Worm (Caenorhabditis elegans): ENCODE measurements around the gene F14D7.8.
"Not testable (repeated sequence)": the region's sequence is repeated elsewhere in the genome, so short reads cannot be mapped to it uniquely, and the experiment has no call there.

The F14D7.8 gene

DNA sequence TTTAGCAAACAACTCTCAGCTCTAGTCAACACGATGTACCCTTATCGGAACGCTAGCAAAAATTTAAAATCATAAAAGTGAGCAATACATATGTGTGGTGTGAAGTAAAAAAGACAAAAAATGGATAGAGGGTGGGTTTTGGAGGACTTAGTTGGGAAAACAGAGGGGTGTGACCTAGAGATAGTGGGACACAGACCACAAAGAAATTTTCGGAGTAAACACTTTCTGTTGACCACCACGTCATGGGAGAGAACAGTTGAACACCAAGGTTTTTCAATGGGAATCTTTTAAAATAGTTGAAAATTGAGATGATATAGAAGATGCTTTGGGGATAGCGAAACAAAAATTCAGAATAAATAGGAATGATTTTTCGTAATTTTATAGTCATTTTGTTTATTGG is 4.6 kb upstream of the F14D7.8 start:
- TF ChIP-seq unc-130 (GFP tag; optimal IDR thresholded peaks at IDR 0.05): no peak
- no peak for TF ChIP-seq dpff-1 (tag; optimal IDR thresholded peaks at IDR 0.05)
- no peak for TF ChIP-seq pbrm-1 (GFP tag; IDR thresholded peaks at IDR 0.05)
- TF ChIP-seq Y79H2A.3 (GFP tag; conservative IDR thresholded peaks at IDR 0.05): no peak
- no peak for TF ChIP-seq egrh-3 (GFP tag; IDR thresholded peaks at IDR 0.05)
- TF ChIP-seq egl-18 (GFP tag; IDR thresholded peaks at IDR 0.05): no peak
- TF ChIP-seq F37B4.10 (GFP tag; IDR thresholded peaks at IDR 0.05): no peak
- no peak for TF ChIP-seq him-1 (tag; optimal IDR thresholded peaks at IDR 0.05)
- TF ChIP-seq K11D2.4 (GFP tag; IDR thresholded peaks at IDR 0.05): no peak
- TF ChIP-seq lag-1 (GFP tag; IDR thresholded peaks at IDR 0.05): no peak
- no peak for TF ChIP-seq bed-1 (GFP tag; IDR thresholded peaks at IDR 0.05)
- no peak for TF ChIP-seq akir-1 (GFP tag; optimal IDR thresholded peaks at IDR 0.05)

DNA sequence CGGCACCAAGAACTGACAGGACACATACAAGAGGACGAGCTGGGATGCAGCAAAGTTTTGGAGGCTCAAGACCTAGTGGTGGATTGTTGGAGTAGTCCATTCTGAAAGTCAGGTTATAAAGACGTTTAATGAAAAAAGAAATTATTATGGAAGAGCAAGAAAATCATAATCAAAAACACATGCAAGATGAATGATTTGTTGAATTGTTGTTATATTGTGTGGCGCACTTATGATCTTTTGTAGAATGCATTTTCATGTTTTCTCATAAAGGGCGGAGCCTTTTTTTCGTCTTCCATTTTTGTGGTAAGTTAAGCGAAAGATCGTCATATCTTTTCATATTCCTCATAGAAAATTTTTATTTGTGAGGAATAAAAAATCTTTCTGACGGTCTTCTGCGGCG is 3.9 kb upstream of the F14D7.8 start, which contains the start of gene F47B8.2:
F47B8.2 (minus strand) TSS at position 101 of the 400 bp plus-strand sequence.
- TF ChIP-seq pha-4 (tag; optimal IDR thresholded peaks at IDR 0.05) (no peak), C17E4.6 (GFP tag; IDR thresholded peaks at IDR 0.05) (no peak), F37B4.10 (GFP tag; IDR thresholded peaks at IDR 0.05) (no peak), rcor-1 (GFP tag; IDR thresholded peaks at IDR 0.05) (no peak), aptf-2 (GFP tag; conservative IDR thresholded peaks at IDR 0.05) (no peak), Y67H2A.10 (GFP tag; conservative IDR thresholded peaks at IDR 0.05) (no peak), xnd-1 (tag; optimal IDR thresholded peaks at IDR 0.05) (no peak)

DNA sequence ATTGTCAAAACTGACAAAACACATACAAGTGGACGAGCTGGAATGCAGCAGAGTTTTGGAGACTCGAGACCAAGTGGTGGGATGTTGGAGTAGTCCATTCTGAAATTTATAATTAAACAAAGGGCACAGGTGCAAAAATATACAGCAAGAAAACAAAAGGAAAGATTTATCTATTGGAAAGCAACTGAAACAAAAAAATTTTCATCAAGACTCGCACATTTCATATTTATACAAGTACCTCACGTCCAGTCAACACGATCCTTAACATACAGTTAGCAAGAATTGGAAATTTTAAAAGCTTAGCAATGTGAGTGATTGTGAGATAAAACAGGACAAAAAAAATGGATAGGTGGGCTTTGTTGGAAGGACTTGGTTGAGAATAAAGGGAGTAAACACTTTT is 1.6 kb upstream of the F14D7.8 start, which contains the start of gene F47B8.1:
F47B8.1 (minus strand) TSS at position 101 of the 400 bp plus-strand sequence.
- TF ChIP-seq B0336.3 (GFP tag; IDR thresholded peaks at IDR 0.05) (no peak), F57C9.4 (tag; optimal IDR thresholded peaks at IDR 0.05) (no peak), madf-10 (tag; optimal IDR thresholded peaks at IDR 0.05) (no peak), ama-1 (optimal IDR thresholded peaks at IDR 0.05) (no peak), ama-1 (GFP tag; optimal IDR thresholded peaks at IDR 0.05) (no peak), cebp-2 (GFP tag; IDR thresholded peaks at IDR 0.05) (no peak), egl-18 (GFP tag; IDR thresholded peaks at IDR 0.05) (no peak), ztf-6 (GFP tag; IDR thresholded peaks at IDR 0.05) (no peak), let-526 (GFP tag; IDR thresholded peaks at IDR 0.05) (no peak), mcd-1 (GFP tag; IDR thresholded peaks at IDR 0.05) (no peak), lir-1 (GFP tag; conservative IDR thresholded peaks at IDR 0.05) (no peak)

DNA sequence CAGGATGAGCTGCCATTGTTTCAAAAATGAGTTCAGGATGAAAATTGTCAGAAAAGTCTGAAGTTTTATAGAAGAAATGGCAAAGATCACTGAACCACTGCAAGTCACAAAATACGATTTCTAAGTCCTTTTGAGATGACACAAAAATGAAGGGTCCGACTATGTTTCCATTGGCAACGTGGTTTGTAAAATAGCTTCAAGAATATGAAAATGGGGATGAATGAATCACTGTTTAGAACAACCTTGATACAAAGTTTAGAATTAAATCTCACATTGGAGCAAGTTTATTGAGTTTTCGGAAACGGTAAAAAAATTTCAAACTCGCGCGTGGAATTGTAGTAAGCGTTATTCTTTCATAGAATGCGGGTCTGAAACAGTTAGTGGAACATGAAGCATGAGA is 1.5 kb downstream of the F14D7.8 start, which contains the start of gene ddn-3:
ddn-3 (minus strand) TSS at position 101 of the 400 bp plus-strand sequence.
- no peak for TF ChIP-seq egl-44 (GFP tag; IDR thresholded peaks at IDR 0.05)
- no peak for TF ChIP-seq ztf-28 (GFP tag; IDR thresholded peaks at IDR 0.05)
- no peak for TF ChIP-seq zfh-2 (GFP tag; conservative IDR thresholded peaks at IDR 0.05)
- no peak for TF ChIP-seq F10E7.11 (tag; optimal IDR thresholded peaks at IDR 0.05)
- TF ChIP-seq him-1 (tag; optimal IDR thresholded peaks at IDR 0.05): no peak
- no peak for TF ChIP-seq lsl-1 (GFP tag; optimal IDR thresholded peaks at IDR 0.05)
- no peak for TF ChIP-seq Y53G8AR.9 (GFP tag; conservative IDR thresholded peaks at IDR 0.05)

DNA sequence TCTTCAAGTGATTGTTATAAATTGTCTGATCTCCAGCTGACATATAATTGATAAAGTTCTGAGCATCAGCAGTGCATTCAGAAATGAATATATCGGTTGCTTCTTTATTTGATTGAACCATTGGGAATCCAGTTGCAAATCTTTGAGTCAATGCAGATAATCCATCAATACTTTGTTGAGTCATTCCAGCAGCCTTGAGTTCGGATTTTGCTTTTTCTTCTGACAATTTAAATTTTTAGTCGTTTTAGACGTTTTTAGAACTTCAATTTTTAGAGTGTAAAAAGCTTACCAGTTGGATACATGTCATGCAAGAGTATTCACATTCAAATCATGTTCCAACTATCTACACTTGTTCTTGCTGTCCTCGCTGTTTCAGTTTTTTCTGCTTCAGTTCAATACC is 3.0 kb downstream of the F14D7.8 start, which contains the start of gene F14D7.14:
F14D7.14 (plus strand) TSS at position 301 of the 400 bp plus-strand sequence.
- TF ChIP-seq Y79H2A.3 (GFP tag; conservative IDR thresholded peaks at IDR 0.05); pha-4 (tag; optimal IDR thresholded peaks at IDR 0.05); B0261.1 (tag; optimal IDR thresholded peaks at IDR 0.05): not testable (repeated sequence)

All from whole organism, young adult.